Worm (Caenorhabditis elegans) whole organism, early embryonic: Measurements from ENCODE around the gene cht-1.

Experiments used
- ama-1 ChIP-seq: fragments of 150-350 bp; optimal IDR thresholded peaks from 2 replicates; lab custom pipeline; 2014
- ceh-13 ChIP-seq: fragments of 200-800 bp; sonication (Bioruptor generic); optimal IDR thresholded peaks from 2 replicates; lab custom pipeline; 2018; ENCODE audit warnings: mild to moderate bottlenecking, missing genetic modification characterization, missing compliant biosample characterization
- pes-1 ChIP-seq: fragments of 200-800 bp; sonication (Bioruptor generic); IDR thresholded peaks from 2 replicates; pipeline ENCODE4 v1.3.6; 2022; ENCODE audit warnings: missing genetic modification reagents, missing genetic modification characterization, missing compliant biosample characterization
- sea-1 ChIP-seq: fragments of 200-800 bp; sonication (Bioruptor generic); conservative IDR thresholded peaks from 2 replicates; pipeline ENCODE4 v1.3.6; 2022; ENCODE audit warnings: missing genetic modification characterization, missing compliant biosample characterization
- tbx-11 ChIP-seq: fragments of 200-800 bp; sonication (Bioruptor generic); IDR thresholded peaks from 2 replicates; pipeline ENCODE4 v1.3.6; 2022; ENCODE audit warnings: missing genetic modification characterization, missing compliant biosample characterization

DNA sequence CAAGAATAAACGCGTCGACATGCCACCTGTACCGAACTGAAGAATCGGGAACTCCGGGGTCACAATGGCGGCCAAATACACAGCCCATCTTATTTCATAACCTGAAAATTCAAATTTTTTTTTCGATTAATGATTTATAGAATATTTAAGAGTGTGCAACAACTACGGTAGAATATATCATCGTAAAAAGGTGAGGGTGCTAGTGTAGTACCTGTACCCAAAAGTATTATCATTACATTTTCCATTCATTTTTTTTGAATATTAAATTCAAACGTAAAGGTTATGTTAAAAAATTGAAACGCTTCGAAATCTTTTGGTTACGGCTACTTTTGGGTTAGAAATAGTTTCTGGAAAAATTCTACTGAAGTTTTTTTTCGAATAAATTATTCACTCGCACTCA lies 30.2 kb upstream of the cht-1 start, which contains the start of gene ZK813.4:
- TF ChIP-seq sea-1 (GFP tag; lab: Robert Waterston, UW) (no peak), tbx-11 (GFP tag; lab: Robert Waterston, UW) (no peak), ama-1 (lab: Kevin White, UChicago) (no peak), ceh-13 (GFP tag; lab: Kevin White, UChicago) (no peak), pes-1 (GFP tag; lab: Robert Waterston, UW) (no peak)
